Worm (Caenorhabditis elegans) whole organism, early embryonic: Measurements from ENCODE around the gene F46G11.2.

ENCODE experiments used
- F13C5.2 ChIP-seq: sonication (generic microtip); optimal IDR thresholded peaks from 2 replicates; lab custom pipeline; 2017; ENCODE audit warnings: mild to moderate bottlenecking, missing genetic modification characterization, inconsistent platforms, missing compliant biosample characterization
- aly-1 ChIP-seq: sonication (generic microtip); optimal IDR thresholded peaks from 2 replicates; lab custom pipeline; 2016; ENCODE audit warnings: missing genetic modification characterization, missing compliant biosample characterization
- ama-1 ChIP-seq: fragments of 150-350 bp; optimal IDR thresholded peaks from 2 replicates; lab custom pipeline; 2014
- ets-7 ChIP-seq: sonication (generic microtip); optimal IDR thresholded peaks from 2 replicates; lab custom pipeline; 2016; ENCODE audit warnings: missing genotype, missing genetic modification characterization, missing compliant biosample characterization
- flt-1 ChIP-seq: fragments of 200-800 bp; sonication (Bioruptor generic); IDR thresholded peaks from 2 replicates; pipeline ENCODE4 v1.3.6; 2022; ENCODE audit warnings: missing genetic modification characterization, missing compliant biosample characterization
- hmg-4 ChIP-seq: fragments of 200-800 bp; sonication (Bioruptor generic); optimal IDR thresholded peaks from 2 replicates; lab custom pipeline; 2018; ENCODE audit warnings: mild to moderate bottlenecking, missing genetic modification characterization, missing compliant biosample characterization
- sea-1 ChIP-seq: fragments of 200-800 bp; sonication (Bioruptor generic); conservative IDR thresholded peaks from 2 replicates; pipeline ENCODE4 v1.3.6; 2022; ENCODE audit warnings: missing genetic modification characterization, missing compliant biosample characterization
- tbx-37 ChIP-seq: fragments of 200-800 bp; sonication (Bioruptor generic); conservative IDR thresholded peaks from 2 replicates; pipeline ENCODE4 v1.3.6; 2022; ENCODE audit warnings: missing genetic modification reagents, missing genetic modification characterization, missing compliant biosample characterization

ce11 chrX:5805872-5806472 is 18.0 kb downstream of the F46G11.2 start, which contains the start of gene F13D11.3:
- TF ChIP-seq ets-7 (no peak), tbx-37 (no peak), F13C5.2 (tag; lab: Kevin White, UChicago) (no peak), ama-1 (no peak), flt-1 (no peak), sea-1 (GFP tag; lab: Robert Waterston, UW) (no peak), aly-1 (tag; lab: Kevin White, UChicago) (no peak), hmg-4 (GFP tag; lab: Kevin White, UChicago) (no peak)
